Fruit fly (Drosophila melanogaster) whole organism, embryonic: ENCODE measurements around the gene CG9706.

Experiments used
- Adf1 ChIP-seq: fragments of 200-800 bp; sonication (Bioruptor generic); IDR thresholded peaks from 2 replicates; pipeline ENCODE4 v1.3.6; 2022; ENCODE audit warnings: missing biosample characterization, missing genetic modification characterization
- B-H1 ChIP-seq: fragments of 200-800 bp; sonication (Bioruptor generic); IDR thresholded peaks from 3 replicates; pipeline ENCODE4 v1.3.6; 2022; ENCODE audit warnings: missing biosample characterization, missing genetic modification characterization
- BEAF-32 ChIP-seq: fragments of 200-800 bp; sonication (Bioruptor generic); optimal IDR thresholded peaks from 3 replicates; lab custom pipeline; 2017; ENCODE audit warnings: missing biosample characterization, missing genetic modification characterization, mild to moderate bottlenecking, moderate library complexity, missing genetic modification reagents
- CG10209 ChIP-seq: fragments of 200-800 bp; sonication (Bioruptor generic); optimal IDR thresholded peaks from 3 replicates; lab custom pipeline; 2017; ENCODE audit warnings: missing biosample characterization, mild to moderate bottlenecking, missing genetic modification characterization, missing genetic modification reagents
- CG10959 ChIP-seq: fragments of 200-800 bp; sonication (Bioruptor generic); IDR thresholded peaks from 2 replicates; pipeline ENCODE4 v1.3.6; 2022; ENCODE audit warnings: missing biosample characterization, missing genetic modification characterization
- CG11085 ChIP-seq: fragments of 200-800 bp; sonication (Bioruptor generic); IDR thresholded peaks from 2 replicates; pipeline ENCODE4 v1.3.6; 2022; ENCODE audit warnings: missing biosample characterization, missing genetic modification characterization
- CG11247 ChIP-seq: fragments of 200-800 bp; sonication (Bioruptor generic); IDR thresholded peaks from 2 replicates; pipeline ENCODE4 v1.3.6; 2022; ENCODE audit warnings: missing biosample characterization, missing genetic modification characterization
- CG11696 ChIP-seq: fragments of 200-800 bp; sonication (Bioruptor generic); IDR thresholded peaks from 2 replicates; pipeline ENCODE4 v1.3.6; 2022; ENCODE audit warnings: missing biosample characterization, missing genetic modification characterization
- CG12299 ChIP-seq: fragments of 200-800 bp; sonication (Bioruptor generic); optimal IDR thresholded peaks from 2 replicates; lab custom pipeline; 2018; ENCODE audit warnings: missing biosample characterization, mild to moderate bottlenecking, missing genetic modification characterization
- CG15011 ChIP-seq: fragments of 200-800 bp; sonication (Bioruptor generic); optimal IDR thresholded peaks from 3 replicates; lab custom pipeline; 2018; ENCODE audit warnings: missing biosample characterization, mild to moderate bottlenecking, missing genetic modification characterization
- CG16815 ChIP-seq: fragments of 200-800 bp; sonication (Bioruptor generic); optimal IDR thresholded peaks from 3 replicates; lab custom pipeline; 2017; ENCODE audit warnings: missing biosample characterization, mild to moderate bottlenecking, missing genetic modification characterization
- CG31224 ChIP-seq: fragments of 200-800 bp; sonication (Bioruptor generic); IDR thresholded peaks from 2 replicates; pipeline ENCODE4 v1.3.6; 2022; ENCODE audit warnings: missing biosample characterization, missing genetic modification characterization
- CG32767 ChIP-seq: fragments of 200-800 bp; sonication (Bioruptor generic); IDR thresholded peaks from 2 replicates; pipeline ENCODE4 v1.3.6; 2022; ENCODE audit warnings: missing biosample characterization, missing genetic modification characterization
- CG4360 ChIP-seq: fragments of 200-800 bp; sonication (Bioruptor generic); IDR thresholded peaks from 2 replicates; pipeline ENCODE4 v1.3.6; 2022; ENCODE audit warnings: missing biosample characterization, missing genetic modification characterization
- CG4707 ChIP-seq: fragments of 200-800 bp; sonication (Bioruptor generic); optimal IDR thresholded peaks from 2 replicates; lab custom pipeline; 2018; ENCODE audit warnings: missing biosample characterization, mild to moderate bottlenecking, missing genetic modification characterization, moderate library complexity
- CG4730 ChIP-seq: fragments of 200-800 bp; sonication (Bioruptor generic); IDR thresholded peaks from 2 replicates; pipeline ENCODE4 v1.3.6; 2022; ENCODE audit warnings: missing biosample characterization, missing genetic modification characterization
- CG8290 ChIP-seq, 3 experiments: fragments of 200-800 bp; sonication (Bioruptor generic); optimal IDR thresholded peaks; 2 replicates each; lab custom pipeline; 2016 to 2019; ENCODE audit warnings: missing biosample characterization in 3 of 3, missing genetic modification characterization in 3 of 3, mild to moderate bottlenecking in 2 of 3, moderate library complexity in 1 of 3
- CrebB ChIP-seq: fragments of 200-800 bp; sonication (Bioruptor generic); optimal IDR thresholded peaks from 3 replicates; lab custom pipeline; 2018; ENCODE audit warnings: missing biosample characterization, mild to moderate bottlenecking, missing genetic modification characterization
- Ets65A ChIP-seq: fragments of 200-800 bp; sonication (Bioruptor generic); peaks from one replicate; lab custom pipeline; 2016; ENCODE audit warnings: missing biosample characterization, missing genetic modification characterization
- H15 ChIP-seq: fragments of 200-800 bp; sonication (Bioruptor generic); IDR thresholded peaks from 3 replicates; pipeline ENCODE4 v1.3.6; 2022; ENCODE audit warnings: missing biosample characterization, missing genetic modification characterization
- Lhr ChIP-seq: fragments of 200-800 bp; sonication (Bioruptor generic); optimal IDR thresholded peaks from 3 replicates; lab custom pipeline; 2017; ENCODE audit warnings: mild to moderate bottlenecking, missing biosample characterization, missing genetic modification reagents, missing genetic modification characterization
- Med ChIP-seq: fragments of 200-800 bp; sonication (Bioruptor generic); peaks from one replicate; lab custom pipeline; 2016; ENCODE audit warnings: missing biosample characterization, missing genetic modification characterization, mild to moderate bottlenecking, inconsistent platforms, moderate library complexity
- Mrtf ChIP-seq: fragments of 200-800 bp; sonication (Bioruptor generic); IDR thresholded peaks from 3 replicates; pipeline ENCODE4 v1.3.6; 2022; ENCODE audit warnings: missing biosample characterization, missing genetic modification characterization
- Sox102F ChIP-seq: fragments of 200-800 bp; sonication (Bioruptor generic); optimal IDR thresholded peaks from 2 replicates; lab custom pipeline; 2018; ENCODE audit warnings: missing biosample characterization, mild to moderate bottlenecking, missing genetic modification characterization, moderate library complexity
- Sry-β ChIP-seq: fragments of 200-800 bp; sonication (Bioruptor generic); optimal IDR thresholded peaks from 2 replicates; lab custom pipeline; 2018; ENCODE audit warnings: missing biosample characterization, mild to moderate bottlenecking, missing genetic modification characterization, moderate library complexity
- Taf1 ChIP-seq: fragments of 200-800 bp; sonication (Bioruptor generic); IDR thresholded peaks from 2 replicates; pipeline ENCODE4 v1.3.6; 2022; ENCODE audit warnings: missing biosample characterization, missing genetic modification characterization
- bowl ChIP-seq: fragments of 200-800 bp; sonication (Bioruptor generic); IDR thresholded peaks from 2 replicates; pipeline ENCODE4 v1.3.6; 2022; ENCODE audit warnings: missing biosample characterization, missing genetic modification characterization
- cg ChIP-seq: fragments of 200-800 bp; sonication (Bioruptor generic); optimal IDR thresholded peaks from 3 replicates; lab custom pipeline; 2019; ENCODE audit warnings: missing biosample characterization, mild to moderate bottlenecking, missing genetic modification characterization, moderate library complexity
- chinmo ChIP-seq: fragments of 200-800 bp; sonication (Bioruptor generic); IDR thresholded peaks from 4 replicates; pipeline ENCODE4 v1.3.6; 2022; ENCODE audit warnings: missing biosample characterization, missing genetic modification characterization; ENCODE audit not compliant: partially characterized antibody
- disco-r ChIP-seq: fragments of 200-800 bp; sonication (Bioruptor generic); optimal IDR thresholded peaks from 2 replicates; lab custom pipeline; 2016; ENCODE audit warnings: missing biosample characterization, missing genetic modification characterization
- dmrt11E ChIP-seq: fragments of 200-800 bp; sonication (Bioruptor generic); optimal IDR thresholded peaks from 3 replicates; lab custom pipeline; 2018; ENCODE audit warnings: missing biosample characterization, mild to moderate bottlenecking, missing genetic modification characterization, moderate library complexity
- eyg ChIP-seq: fragments of 200-800 bp; sonication (Bioruptor generic); optimal IDR thresholded peaks from 3 replicates; lab custom pipeline; 2016; ENCODE audit warnings: missing biosample characterization, missing genetic modification characterization
- fd3F ChIP-seq: fragments of 200-800 bp; sonication (Bioruptor generic); optimal IDR thresholded peaks from 2 replicates; lab custom pipeline; 2018; ENCODE audit warnings: missing biosample characterization, mild to moderate bottlenecking, missing genetic modification characterization, moderate library complexity
- ham ChIP-seq: fragments of 200-800 bp; sonication (Bioruptor generic); IDR thresholded peaks from 2 replicates; pipeline ENCODE4 v1.3.6; 2022; ENCODE audit warnings: missing biosample characterization, missing genetic modification characterization
- jing ChIP-seq: fragments of 200-800 bp; sonication (Bioruptor generic); optimal IDR thresholded peaks from 2 replicates; lab custom pipeline; 2018; ENCODE audit warnings: missing biosample characterization, mild to moderate bottlenecking, missing genetic modification characterization
- lola ChIP-seq, 3 experiments: fragments of >200 bp in 2 of 3; fragments of 200-800 bp in 1 of 3; sonication (Bioruptor generic) in 1 of 3; optimal IDR thresholded peaks; 2 replicates each; lab custom pipeline; 2017 to 2019; ENCODE audit warnings: missing biosample characterization in 3 of 3, missing genetic modification characterization in 3 of 3, mild to moderate bottlenecking in 1 of 3, moderate library complexity in 1 of 3
- nerfin-2 ChIP-seq: fragments of 200-800 bp; sonication (Bioruptor generic); IDR thresholded peaks from 2 replicates; pipeline ENCODE4 v1.3.6; 2022; ENCODE audit warnings: missing biosample characterization, missing genetic modification characterization; ENCODE audit not compliant: partially characterized antibody
- nom ChIP-seq: fragments of 200-800 bp; sonication (Bioruptor generic); optimal IDR thresholded peaks from 2 replicates; lab custom pipeline; 2017; ENCODE audit warnings: missing biosample characterization, missing genetic modification characterization, mild to moderate bottlenecking, moderate library complexity, missing genetic modification reagents
- onecut ChIP-seq: fragments of 200-800 bp; sonication (Bioruptor generic); IDR thresholded peaks from 2 replicates; pipeline ENCODE4 v1.3.6; 2022; ENCODE audit warnings: missing biosample characterization, missing genetic modification characterization
- sisA ChIP-seq: fragments of 200-800 bp; sonication (Bioruptor generic); IDR thresholded peaks from 2 replicates; pipeline ENCODE4 v1.3.6; 2022; ENCODE audit warnings: missing biosample characterization, missing genetic modification characterization
- sob ChIP-seq: fragments of 200-800 bp; sonication (Bioruptor generic); IDR thresholded peaks from 2 replicates; pipeline ENCODE4 v1.3.6; 2022; ENCODE audit warnings: missing biosample characterization, missing genetic modification characterization
- toy ChIP-seq: fragments of 200-800 bp; sonication (Bioruptor generic); IDR thresholded peaks from 2 replicates; pipeline ENCODE4 v1.3.6; 2022; ENCODE audit warnings: missing biosample characterization, missing genetic modification characterization
- ttk ChIP-seq: fragments of 200-800 bp; sonication (Bioruptor generic); IDR thresholded peaks from 2 replicates; pipeline ENCODE4 v2.1.2; 2022; ENCODE audit warnings: missing biosample characterization, missing genetic modification characterization
- yki ChIP-seq: fragments of >200 bp; optimal IDR thresholded peaks from 3 replicates; lab custom pipeline; 2018
- zfh2 ChIP-seq: fragments of 200-800 bp; sonication (Bioruptor generic); optimal IDR thresholded peaks from 2 replicates; lab custom pipeline; 2016; ENCODE audit warnings: missing biosample characterization, missing genetic modification characterization

The CG9706 gene

DNA sequence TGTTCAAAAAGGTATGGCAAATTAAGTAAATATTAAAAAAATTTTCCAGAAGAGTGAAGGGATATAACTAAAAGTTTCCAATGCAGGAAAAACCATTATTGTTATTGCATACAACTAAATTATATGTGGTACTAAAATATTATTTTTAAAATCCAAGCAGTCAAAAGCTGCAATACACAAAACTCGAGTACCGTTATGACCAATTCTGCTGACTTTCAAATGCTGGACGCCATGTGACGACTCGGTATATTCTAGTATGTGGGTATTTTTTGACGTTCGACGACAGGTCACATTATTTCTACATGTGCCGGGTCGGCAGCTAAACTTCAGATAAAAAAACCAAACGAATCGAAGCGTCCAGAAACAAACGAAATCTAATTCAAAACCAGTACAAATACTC is 25.3 kb downstream of the CG9706 start (continued):
- TF ChIP-seq H15 (GFP tag; lab: Robert Waterston, UW) (0 out of 3 replicates have a peak, but pooled peaks have one; percentile 12), CG32767 (GFP tag; lab: Robert Waterston, UW) (no peak), jing (GFP tag; lab: Kevin White, UChicago) (no peak), CG10959 (no peak), fd3F (GFP tag; lab: Kevin White, UChicago) (no peak), CG4707 (GFP tag; lab: Kevin White, UChicago) (no peak), disco-r (GFP tag; lab: Kevin White, UChicago) (no peak), CG11696 (no peak), bowl (GFP tag; lab: Robert Waterston, UW) (no peak), B-H1 (GFP tag; lab: Robert Waterston, UW) (no peak), onecut (no peak), yki (lab: Kevin White, UChicago) (no peak), CG16815 (GFP tag; lab: Kevin White, UChicago) (no peak), CG10209 (no peak), CG11085 (GFP tag; lab: Robert Waterston, UW) (no peak), Lhr (GFP tag; lab: Kevin White, UChicago) (peak; percentile 91), sisA (GFP tag; lab: Robert Waterston, UW) (no peak), toy (GFP tag; lab: Robert Waterston, UW) (no peak), Mrtf (GFP tag; lab: Robert Waterston, UW) (no peak), CG4730 (GFP tag; lab: Robert Waterston, UW) (no peak), Sox102F (no peak), ham (GFP tag; lab: Robert Waterston, UW) (no peak), Sry-β (GFP tag; lab: Kevin White, UChicago) (no peak), zfh2 (peak; percentile 9), CG12299 (tag; lab: Kevin White, UChicago) (no peak), BEAF-32 (GFP tag; lab: Kevin White, UChicago) (peak; percentile 49), cg (no peak), CG31224 (GFP tag; lab: Robert Waterston, UW) (no peak), CG11247 (no peak), Taf1 (no peak)

DNA sequence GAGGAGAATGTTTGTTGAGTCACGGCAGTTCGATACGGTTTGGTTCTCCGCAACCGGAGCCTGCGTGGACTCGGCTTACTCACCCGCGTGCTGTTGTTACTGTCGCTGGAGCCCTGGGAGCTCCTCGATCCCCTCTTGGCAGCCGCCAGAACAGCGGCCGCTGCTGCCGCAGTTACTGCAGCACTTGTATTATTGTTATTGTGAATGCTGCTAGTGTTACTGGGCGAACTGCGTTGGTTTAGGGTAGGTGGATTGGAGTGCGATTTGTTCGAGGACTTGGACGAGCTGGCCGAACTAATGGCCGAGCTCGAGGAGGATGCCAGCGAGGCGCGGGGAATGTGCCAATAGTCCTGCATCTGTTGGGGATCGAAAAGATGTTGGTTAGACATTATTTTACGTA is 27.7 kb downstream of the CG9706 start:
- TF ChIP-seq Ets65A (GFP tag; lab: Kevin White, UChicago) (peak; percentile 91), CrebB (tag; lab: Kevin White, UChicago) (no peak), nerfin-2 (GFP tag; lab: Robert Waterston, UW) (no peak), ttk (GFP tag; lab: Robert Waterston, UW) (no peak), eyg (GFP tag; lab: Kevin White, UChicago) (no peak), CG15011 (GFP tag; lab: Kevin White, UChicago) (no peak)
- TF ChIP-seq, all 482 proteins: peak for 1

DNA sequence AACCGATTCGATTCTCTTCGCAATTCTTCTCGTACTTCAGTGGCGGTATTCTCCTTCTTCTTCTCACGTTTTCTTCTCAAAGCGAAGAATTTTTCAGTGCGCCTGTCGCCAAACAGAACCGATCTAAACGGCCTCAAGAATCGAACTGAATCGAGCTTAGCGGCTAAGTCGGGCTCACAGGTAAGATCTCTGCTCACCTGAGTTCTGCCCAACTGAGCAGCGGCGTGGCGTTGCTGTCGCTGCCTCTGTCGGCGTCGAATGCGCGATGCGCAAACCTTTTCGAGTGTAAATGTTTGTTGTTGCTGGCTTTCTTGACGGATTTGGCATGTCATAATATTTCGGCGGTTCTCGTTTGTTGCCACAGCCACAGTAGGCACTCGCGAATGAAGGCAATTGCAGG is 29.1 kb downstream of the CG9706 start:
- TF ChIP-seq sob = 0 out of 2 replicates have a peak, but pooled peaks have one; percentile 27
- peak; percentile 85 for TF ChIP-seq Adf1 (GFP tag; lab: Robert Waterston, UW)
- no peak for TF ChIP-seq dmrt11E
- TF ChIP-seq nom (GFP tag; lab: Kevin White, UChicago) = peak; percentile 17
- no peak for TF ChIP-seq lola (GFP tag; optimal IDR thresholded peaks at IDR 0.05; lab: Kevin White, UChicago)
- peak; percentile 70 for TF ChIP-seq Med (GFP tag; lab: Kevin White, UChicago)
- TF ChIP-seq chinmo (GFP tag; lab: Robert Waterston, UW) = 0 out of 4 replicates have a peak, but pooled peaks have one; percentile 44
- TF ChIP-seq CG8290 (GFP tag; optimal IDR thresholded peaks at IDR 0.05; lab: Kevin White, UChicago) = no peak
- TF ChIP-seq CG8290 (tag; optimal IDR thresholded peaks at IDR 0.05; lab: Kevin White, UChicago) = peak in 1 of 2 experiments; percentile 6
- 0 out of 2 replicates have a peak, but pooled peaks have one; percentile 7 for TF ChIP-seq CG4360 (GFP tag; lab: Robert Waterston, UW)
